Fruit fly (Drosophila melanogaster) ovary, adult (tissue): ENCODE measurements around the gene CG34164.

Experiments used
- CG17801 ChIP-seq: fragments of 200-800 bp; optimal IDR thresholded peaks from 2 replicates; lab custom pipeline; 2019; ENCODE audit warnings: missing biosample characterization, mild to moderate bottlenecking, missing genetic modification characterization, moderate library complexity; ENCODE audit not compliant: partially characterized antibody

The CG34164 gene

dm6 chr2L:12025505-12025904, 30.6 kb upstream of the CG34164 start:
- TF ChIP-seq CG17801 (GFP tag; lab: Kevin White, UChicago): no peak

DNA sequence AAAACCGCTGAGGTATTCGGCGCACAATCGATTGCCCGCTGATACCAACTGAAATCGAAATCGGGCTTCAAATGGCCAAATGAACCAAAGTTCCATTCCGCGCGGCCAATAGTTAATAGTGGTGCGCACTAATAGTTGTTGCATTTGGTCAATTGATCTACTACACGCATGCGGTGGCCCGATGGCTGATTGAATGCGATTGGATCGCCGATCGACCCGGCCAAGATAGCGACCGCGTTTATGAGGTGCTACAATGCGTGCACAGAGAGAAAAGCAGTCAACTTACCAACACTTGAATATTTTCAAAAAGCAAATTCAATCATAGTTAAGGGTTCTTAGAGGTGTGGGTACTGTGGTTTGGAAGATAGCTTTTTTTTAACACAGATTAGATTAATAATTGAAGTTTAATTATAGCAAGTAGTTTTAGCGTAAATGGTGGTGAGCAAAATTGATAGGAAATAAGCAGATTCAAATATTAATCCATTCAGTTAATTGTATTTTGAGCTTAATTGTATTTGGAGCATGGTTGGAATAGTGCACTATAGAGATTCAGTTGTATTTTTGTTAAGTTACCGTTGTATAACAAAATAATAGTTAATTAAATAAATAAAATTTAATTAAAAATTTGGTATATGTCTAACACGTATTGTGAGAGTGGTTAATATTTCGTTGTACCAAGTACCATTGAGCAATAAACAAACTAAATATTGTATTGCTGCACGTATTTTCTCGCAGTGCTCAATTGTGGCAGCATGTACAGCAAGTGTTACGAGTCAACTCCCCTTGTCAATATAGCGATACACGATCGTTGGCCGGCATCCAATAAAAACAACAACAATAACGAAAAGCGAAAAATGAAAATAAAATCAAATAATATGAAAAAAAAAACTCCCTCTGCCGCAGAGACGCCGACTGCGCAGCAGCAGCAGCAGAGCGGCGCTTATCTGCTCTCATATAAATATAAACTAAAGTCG, 29.4 kb upstream of the CG34164 start:
- TF ChIP-seq CG17801 (GFP tag; lab: Kevin White, UChicago): peak; percentile 39

dm6 chr2L:12027435-12027834, 28.7 kb upstream of the CG34164 start, which contains the start of gene dmGlut:
dmGlut (plus strand) TSS chr2L:12027438.
- TF ChIP-seq CG17801 (GFP tag; lab: Kevin White, UChicago): no peak

- TF ChIP-seq CG17801 (GFP tag; lab: Kevin White, UChicago): no peak
Observed at dm6 chr2L:12028102-12028501, 28.0 kb upstream of the CG34164 start.

- TF ChIP-seq CG17801 (GFP tag; lab: Kevin White, UChicago): no peak
Observed at dm6 chr2L:12028808-12029207, 27.3 kb upstream of the CG34164 start.

dm6 chr2L:12029594-12030197, 26.5 kb upstream of the CG34164 start:
- no peak for TF ChIP-seq CG17801 (GFP tag; lab: Kevin White, UChicago)

DNA sequence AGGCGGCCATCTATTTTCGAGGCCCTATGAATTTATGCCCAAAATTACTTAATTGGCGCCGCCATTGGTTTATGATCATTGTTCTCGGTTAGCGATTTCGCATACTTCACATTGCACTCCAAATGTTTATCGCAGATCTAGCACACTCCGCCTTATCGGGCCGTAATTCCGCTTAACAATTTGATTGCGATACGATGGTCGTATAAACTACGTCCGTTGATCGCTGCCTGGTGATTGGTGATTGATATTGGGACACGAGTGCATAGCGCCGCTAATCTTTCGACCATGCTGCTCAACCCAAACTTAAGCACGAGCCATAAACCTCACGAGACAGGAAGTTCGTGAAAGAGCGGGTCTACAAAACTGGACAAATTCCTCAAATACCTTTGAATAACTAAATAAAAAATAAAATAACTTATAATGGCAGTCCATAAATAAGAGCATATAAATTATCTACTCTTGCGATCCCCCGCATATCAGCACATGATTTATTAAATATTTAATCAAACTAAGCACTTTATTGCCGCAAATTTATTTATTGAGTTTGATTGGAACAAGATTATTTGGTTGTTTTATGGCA, 25.5 kb upstream of the CG34164 start:
- TF ChIP-seq CG17801 (GFP tag; lab: Kevin White, UChicago): no peak

- TF ChIP-seq CG17801 (GFP tag; lab: Kevin White, UChicago): no peak
Observed at dm6 chr2L:12033890-12034289, 22.3 kb upstream of the CG34164 start, which contains the start of gene CG18788. CG18788 (plus strand) TSS chr2L:12034190.

DNA sequence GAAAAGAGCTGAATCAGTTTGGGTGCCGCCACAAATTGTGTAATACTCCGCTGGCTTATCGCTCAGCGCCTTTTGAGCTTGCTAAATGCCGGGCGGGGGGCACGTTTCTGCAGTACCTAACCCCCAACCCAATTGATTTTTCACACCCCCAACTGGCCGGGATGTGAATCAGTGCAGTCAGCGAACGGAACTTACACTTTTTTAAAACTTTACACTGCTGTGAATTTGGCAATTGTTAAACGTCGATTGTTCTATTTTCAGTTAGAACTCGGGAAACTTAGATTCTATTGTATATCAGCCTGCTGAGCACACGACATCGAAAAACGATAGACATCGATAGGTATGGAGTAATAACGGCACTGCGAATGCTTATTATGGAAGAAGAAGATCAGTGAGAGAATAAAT, 18.0 kb upstream of the CG34164 start, which contains the start of gene Tom70:
Tom70 (minus strand) TSS at position 335 of the 405 bp plus-strand sequence.
- TF ChIP-seq CG17801 (GFP tag; lab: Kevin White, UChicago): peak; percentile 30

DNA sequence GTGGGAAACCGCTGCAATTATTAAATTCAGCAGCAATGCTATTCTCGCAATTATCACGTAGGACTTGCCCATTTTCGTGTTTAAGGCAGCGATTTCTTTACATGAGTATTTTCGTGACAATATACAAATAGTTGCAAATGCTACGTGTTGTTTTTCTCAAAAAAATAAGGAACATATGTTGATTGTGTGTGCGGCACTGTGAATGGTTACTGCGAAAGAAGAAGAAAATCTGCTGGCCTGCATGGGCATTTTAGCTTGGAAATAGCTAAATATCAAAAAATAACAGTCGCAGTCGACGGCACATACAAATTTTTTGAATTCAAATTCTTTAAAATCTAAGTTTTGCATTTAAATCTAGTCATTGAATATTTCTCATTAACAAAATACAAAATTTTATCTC, 15.6 kb upstream of the CG34164 start, which contains the start of gene CG6766:
CG6766 (minus strand) TSS at position 180 of the 400 bp plus-strand sequence.
- TF ChIP-seq CG17801 (GFP tag; lab: Kevin White, UChicago): peak; percentile 32

- peak; percentile 88 for TF ChIP-seq CG17801 (GFP tag; lab: Kevin White, UChicago)
Observed at dm6 chr2L:12044613-12045350, 11.4 kb upstream of the CG34164 start, which contains the start of gene CG6785. CG6785 (minus strand) TSS chr2L:12045200.

DNA sequence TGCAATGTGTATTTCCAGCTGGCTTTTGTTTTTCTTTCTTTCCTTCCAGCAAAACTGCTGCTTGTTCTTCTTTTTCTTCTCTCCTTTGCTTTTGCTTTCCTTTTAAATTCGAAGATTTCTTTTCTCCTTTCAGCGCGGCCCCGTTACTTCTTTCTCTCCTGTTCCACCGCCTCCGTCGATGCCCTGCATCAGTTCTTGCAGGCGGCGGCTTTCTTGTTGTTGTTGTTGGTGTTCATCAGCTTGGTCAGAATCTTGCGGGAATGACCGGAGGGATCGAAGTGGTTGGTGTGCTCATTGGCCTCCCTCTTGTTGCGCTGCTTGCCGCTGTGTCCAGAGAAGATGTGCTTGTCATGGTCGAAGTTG, 10.6 kb upstream of the CG34164 start:
- no peak for TF ChIP-seq CG17801 (GFP tag; lab: Kevin White, UChicago)

dm6 chr2L:12045941-12046855, 9.9 kb upstream of the CG34164 start, which contains the start of gene CG6770:
CG6770 (minus strand) TSS chr2L:12046118.
- peak; percentile 91 for TF ChIP-seq CG17801 (GFP tag; lab: Kevin White, UChicago)
